Fruit fly (Drosophila melanogaster) whole organism, embryonic: ENCODE measurements around the gene Cdc14.

Experiments used
- Ada2b ChIP-seq: fragments of 200-800 bp; sonication (Bioruptor generic); IDR thresholded peaks from 2 replicates; pipeline ENCODE4 v1.3.6; 2022; ENCODE audit warnings: missing biosample characterization, missing genetic modification characterization
- C15 ChIP-seq: fragments of 200-800 bp; sonication (Bioruptor generic); IDR thresholded peaks from 3 replicates; pipeline ENCODE4 v1.3.6; 2022; ENCODE audit warnings: missing biosample characterization, missing genetic modification characterization
- CG11247 ChIP-seq: fragments of 200-800 bp; sonication (Bioruptor generic); IDR thresholded peaks from 2 replicates; pipeline ENCODE4 v1.3.6; 2022; ENCODE audit warnings: missing biosample characterization, missing genetic modification characterization
- CG11696 ChIP-seq: fragments of 200-800 bp; sonication (Bioruptor generic); IDR thresholded peaks from 2 replicates; pipeline ENCODE4 v1.3.6; 2022; ENCODE audit warnings: missing biosample characterization, missing genetic modification characterization
- CG12155 ChIP-seq: fragments of 200-800 bp; sonication (Bioruptor generic); optimal IDR thresholded peaks from 3 replicates; lab custom pipeline; 2016; ENCODE audit warnings: missing biosample characterization, missing genetic modification characterization
- CG12299 ChIP-seq: fragments of 200-800 bp; sonication (Bioruptor generic); optimal IDR thresholded peaks from 2 replicates; lab custom pipeline; 2018; ENCODE audit warnings: missing biosample characterization, mild to moderate bottlenecking, missing genetic modification characterization
- CG13424 ChIP-seq: fragments of 200-800 bp; sonication (Bioruptor generic); optimal IDR thresholded peaks from 2 replicates; lab custom pipeline; 2019; ENCODE audit warnings: missing biosample characterization, mild to moderate bottlenecking, missing genetic modification characterization, moderate library complexity
- CG14014 ChIP-seq: fragments of 200-800 bp; sonication (Bioruptor generic); IDR thresholded peaks from 2 replicates; pipeline ENCODE4 v1.3.6; 2022; ENCODE audit warnings: missing biosample characterization, missing genetic modification characterization
- CG14441 ChIP-seq: fragments of 200-800 bp; sonication (Bioruptor generic); IDR thresholded peaks from 2 replicates; pipeline ENCODE4 v1.3.6; 2022; ENCODE audit warnings: missing biosample characterization, missing genetic modification characterization
- CG15479 ChIP-seq: fragments of 200-800 bp; sonication (Bioruptor generic); optimal IDR thresholded peaks from 3 replicates; lab custom pipeline; 2019; ENCODE audit warnings: missing biosample characterization, mild to moderate bottlenecking, missing genetic modification characterization, moderate library complexity
- CG15514 ChIP-seq: fragments of 200-800 bp; sonication (Bioruptor generic); optimal IDR thresholded peaks from 3 replicates; lab custom pipeline; 2017; ENCODE audit warnings: missing biosample characterization, missing genetic modification characterization, mild to moderate bottlenecking, moderate library complexity, missing genetic modification reagents
- CG17361 ChIP-seq: fragments of 200-800 bp; sonication (Bioruptor generic); IDR thresholded peaks from 3 replicates; pipeline ENCODE4 v1.3.6; 2022; ENCODE audit warnings: missing biosample characterization, missing genetic modification characterization
- CG17568 ChIP-seq: fragments of 200-800 bp; sonication (Bioruptor generic); optimal IDR thresholded peaks from 2 replicates; lab custom pipeline; 2018; ENCODE audit warnings: missing biosample characterization, mild to moderate bottlenecking, missing genetic modification characterization, moderate library complexity
- CG18011 ChIP-seq: fragments of 200-800 bp; sonication (Bioruptor generic); optimal IDR thresholded peaks from 2 replicates; lab custom pipeline; 2017; ENCODE audit warnings: missing biosample characterization, missing genetic modification characterization, mild to moderate bottlenecking, moderate library complexity, missing genotype
- CG2202 ChIP-seq: fragments of 200-800 bp; sonication (Bioruptor generic); optimal IDR thresholded peaks from 2 replicates; lab custom pipeline; 2018; ENCODE audit warnings: missing biosample characterization, mild to moderate bottlenecking, missing genetic modification characterization
- CG30020 ChIP-seq: fragments of 200-800 bp; optimal IDR thresholded peaks from 2 replicates; lab custom pipeline; 2019; ENCODE audit warnings: missing biosample characterization, mild to moderate bottlenecking, missing genetic modification characterization, moderate library complexity
- CG3407 ChIP-seq: fragments of 200-800 bp; sonication (Bioruptor generic); optimal IDR thresholded peaks from 2 replicates; lab custom pipeline; 2018; ENCODE audit warnings: missing biosample characterization, mild to moderate bottlenecking, missing genetic modification characterization
- CG42726 ChIP-seq: fragments of 200-800 bp; sonication (Bioruptor generic); IDR thresholded peaks from 2 replicates; pipeline ENCODE4 v1.3.6; 2022; ENCODE audit warnings: missing biosample characterization, missing genetic modification characterization; ENCODE audit not compliant: partially characterized antibody
- CG4404 ChIP-seq: fragments of 200-800 bp; sonication (Bioruptor generic); IDR thresholded peaks from 2 replicates; pipeline ENCODE4 v1.3.6; 2022; ENCODE audit warnings: missing biosample characterization, missing genetic modification characterization
- CG6272 ChIP-seq: fragments of 200-800 bp; sonication (Bioruptor generic); IDR thresholded peaks from 2 replicates; pipeline ENCODE4 v1.3.6; 2022; ENCODE audit warnings: missing biosample characterization, missing genetic modification characterization
- Chrac-16 ChIP-seq: fragments of 200-800 bp; sonication (Bioruptor generic); optimal IDR thresholded peaks from 3 replicates; lab custom pipeline; 2016; ENCODE audit warnings: missing biosample characterization, missing genetic modification characterization
- CoRest ChIP-seq: fragments of 200-800 bp; sonication (Bioruptor generic); optimal IDR thresholded peaks from 3 replicates; lab custom pipeline; 2018; ENCODE audit warnings: missing biosample characterization, mild to moderate bottlenecking, missing genetic modification characterization, moderate library complexity
- CrebB ChIP-seq: fragments of 200-800 bp; sonication (Bioruptor generic); optimal IDR thresholded peaks from 3 replicates; lab custom pipeline; 2018; ENCODE audit warnings: missing biosample characterization, mild to moderate bottlenecking, missing genetic modification characterization
- D ChIP-seq, 2 experiments: fragments of 200-800 bp in 1 of 2; fragments of >200 bp in 1 of 2; sonication (Bioruptor generic) in 1 of 2; optimal IDR thresholded peaks; 2 replicates in 1 of 2; 3 replicates in 1 of 2; lab custom pipeline; 2017; ENCODE audit warnings: mild to moderate bottlenecking in 1 of 2, missing biosample characterization in 1 of 2, missing genetic modification characterization in 1 of 2, missing genetic modification reagents in 1 of 2
- Doc2 ChIP-seq: fragments of 200-800 bp; sonication (Bioruptor generic); IDR thresholded peaks from 2 replicates; pipeline ENCODE4 v1.3.6; 2022; ENCODE audit warnings: missing biosample characterization, missing genetic modification characterization
- Ets97D ChIP-seq: fragments of 200-800 bp; sonication (Bioruptor generic); optimal IDR thresholded peaks from 3 replicates; lab custom pipeline; 2016; ENCODE audit warnings: missing biosample characterization, missing genetic modification characterization
- Meics ChIP-seq: fragments of 200-800 bp; sonication (Bioruptor generic); optimal IDR thresholded peaks from 2 replicates; lab custom pipeline; 2017; ENCODE audit warnings: missing biosample characterization, mild to moderate bottlenecking, missing genetic modification characterization
- Myb ChIP-seq: fragments of 200-800 bp; sonication (Bioruptor generic); optimal IDR thresholded peaks from 2 replicates; lab custom pipeline; 2016; ENCODE audit warnings: missing biosample characterization, missing genetic modification characterization
- NC2β ChIP-seq: fragments of 200-800 bp; sonication (Bioruptor generic); optimal IDR thresholded peaks from 2 replicates; lab custom pipeline; 2016; ENCODE audit warnings: missing biosample characterization, missing genetic modification characterization
- Nf-YB ChIP-seq: fragments of 200-800 bp; sonication (Bioruptor generic); optimal IDR thresholded peaks from 3 replicates; lab custom pipeline; 2019; ENCODE audit warnings: missing biosample characterization, mild to moderate bottlenecking, missing genetic modification characterization, moderate library complexity
- Ptx1 ChIP-seq: fragments of 200-800 bp; sonication (Bioruptor generic); IDR thresholded peaks from 2 replicates; pipeline ENCODE4 v1.3.6; 2022; ENCODE audit warnings: missing biosample characterization, missing genetic modification characterization
- Rfx ChIP-seq: fragments of 200-800 bp; sonication (Bioruptor generic); IDR thresholded peaks from 2 replicates; pipeline ENCODE4 v1.3.6; 2022; ENCODE audit warnings: missing biosample characterization, missing genetic modification characterization
- Rx ChIP-seq: fragments of 200-800 bp; sonication (Bioruptor generic); IDR thresholded peaks from 2 replicates; pipeline ENCODE4 v1.3.6; 2022; ENCODE audit warnings: missing biosample characterization, missing genetic modification characterization
- Ssrp ChIP-seq: fragments of 200-800 bp; sonication (Bioruptor generic); optimal IDR thresholded peaks from 2 replicates; lab custom pipeline; 2018; ENCODE audit warnings: missing biosample characterization, mild to moderate bottlenecking, missing genetic modification characterization, moderate library complexity
- YL-1 ChIP-seq: fragments of 200-800 bp; sonication (Bioruptor generic); optimal IDR thresholded peaks from 3 replicates; lab custom pipeline; 2017; ENCODE audit warnings: missing biosample characterization, mild to moderate bottlenecking, missing genetic modification characterization
- bigmax ChIP-seq: fragments of 200-800 bp; sonication (Bioruptor generic); optimal IDR thresholded peaks from 2 replicates; lab custom pipeline; 2018; ENCODE audit warnings: missing biosample characterization, mild to moderate bottlenecking, missing genetic modification characterization
- cad ChIP-seq: fragments of >200 bp; optimal IDR thresholded peaks from 2 replicates; lab custom pipeline; 2017; ENCODE audit warnings: missing biosample characterization, missing genetic modification characterization
- dimm ChIP-seq: fragments of 200-800 bp; sonication (Bioruptor generic); IDR thresholded peaks from 2 replicates; pipeline ENCODE4 v1.3.6; 2022; ENCODE audit warnings: missing biosample characterization, missing genetic modification characterization
- jigr1 ChIP-seq: fragments of 200-800 bp; sonication (Bioruptor generic); IDR thresholded peaks from 3 replicates; pipeline ENCODE4 v1.3.6; 2022; ENCODE audit warnings: missing biosample characterization, missing genetic modification characterization
- luna ChIP-seq: fragments of 200-800 bp; sonication (Bioruptor generic); optimal IDR thresholded peaks from 2 replicates; lab custom pipeline; 2016; ENCODE audit warnings: missing biosample characterization, missing genetic modification characterization
- maf-S ChIP-seq: fragments of 200-800 bp; sonication (Bioruptor generic); optimal IDR thresholded peaks from 2 replicates; lab custom pipeline; 2016; ENCODE audit warnings: missing biosample characterization, missing genetic modification characterization
- mam ChIP-seq: fragments of 200-800 bp; sonication (Bioruptor generic); optimal IDR thresholded peaks from 3 replicates; lab custom pipeline; 2016; ENCODE audit warnings: missing biosample characterization, missing genetic modification characterization
- oc ChIP-seq: fragments of 200-800 bp; sonication (Bioruptor generic); optimal IDR thresholded peaks from 2 replicates; lab custom pipeline; 2018; ENCODE audit warnings: missing biosample characterization, mild to moderate bottlenecking, missing genetic modification characterization, moderate library complexity
- prd ChIP-seq, 3 experiments: fragments of >200 bp in 2 of 3; fragments of 200-800 bp in 1 of 3; sonication (Bioruptor generic) in 1 of 3; optimal IDR thresholded peaks in 2 of 3; IDR thresholded peaks in 1 of 3; 2 replicates in 2 of 3; 3 replicates in 1 of 3; pipeline versions ENCODE4 v1.3.6 to Lab custom; 2017 to 2022; ENCODE audit warnings: missing biosample characterization in 1 of 3, missing genetic modification characterization in 1 of 3
- slbo ChIP-seq: fragments of 200-800 bp; sonication (Bioruptor generic); IDR thresholded peaks from 2 replicates; pipeline ENCODE4 v1.3.6; 2022; ENCODE audit warnings: missing biosample characterization, missing genetic modification characterization
- sqz ChIP-seq: fragments of 200-800 bp; sonication (Bioruptor generic); optimal IDR thresholded peaks from 3 replicates; lab custom pipeline; 2018; ENCODE audit warnings: missing biosample characterization, mild to moderate bottlenecking, missing genetic modification characterization
- stc ChIP-seq: fragments of 200-800 bp; sonication (Bioruptor generic); IDR thresholded peaks from 2 replicates; pipeline ENCODE4 v1.3.6; 2022; ENCODE audit warnings: missing biosample characterization, missing genetic modification characterization
- trem ChIP-seq: fragments of 200-800 bp; optimal IDR thresholded peaks from 3 replicates; lab custom pipeline; 2019; ENCODE audit warnings: missing biosample characterization, mild to moderate bottlenecking, missing genetic modification characterization, moderate library complexity
- tx ChIP-seq: fragments of 200-800 bp; sonication (Bioruptor generic); optimal IDR thresholded peaks from 2 replicates; lab custom pipeline; 2016; ENCODE audit warnings: missing biosample characterization, missing genetic modification characterization
- unc-4 ChIP-seq: fragments of 200-800 bp; sonication (Bioruptor generic); IDR thresholded peaks from 2 replicates; pipeline ENCODE4 v1.3.6; 2022; ENCODE audit warnings: missing biosample characterization, missing genetic modification characterization; ENCODE audit not compliant: partially characterized antibody
- zen ChIP-seq: fragments of 200-800 bp; sonication (Bioruptor generic); optimal IDR thresholded peaks from 3 replicates; lab custom pipeline; 2018; ENCODE audit warnings: missing biosample characterization, mild to moderate bottlenecking, missing genetic modification characterization, moderate library complexity

Gene Cdc14

dm6 chr2L:7756835-7757234, 53.7 kb downstream of the Cdc14 start (continued):
- no peak for TF ChIP-seq CG4404 (GFP tag; lab: Robert Waterston, UW)
- TF ChIP-seq CG12299 (tag; lab: Kevin White, UChicago), result no peak
- TF ChIP-seq CG3407 (GFP tag; lab: Kevin White, UChicago), result no peak
- no peak for TF ChIP-seq D (optimal IDR thresholded peaks at IDR 0.05; lab: Kevin White, UChicago)
- no peak for TF ChIP-seq D (GFP tag; optimal IDR thresholded peaks at IDR 0.05; lab: Kevin White, UChicago)
- TF ChIP-seq Chrac-16 (GFP tag; lab: Kevin White, UChicago), result no peak
- no peak for TF ChIP-seq unc-4
- TF ChIP-seq Doc2 (GFP tag; lab: Robert Waterston, UW), result no peak
- TF ChIP-seq dimm (GFP tag; lab: Robert Waterston, UW), result no peak
- TF ChIP-seq Myb, result no peak
- no peak for TF ChIP-seq CG42726 (GFP tag; lab: Robert Waterston, UW)
- TF ChIP-seq stc (GFP tag; lab: Robert Waterston, UW), result 0 out of 2 replicates have a peak, but pooled peaks have one; percentile 11
- TF ChIP-seq Ada2b, result peak; percentile 40; the same call in 1 of the 2 replicates
- TF ChIP-seq CG30020 (tag; lab: Kevin White, UChicago), result no peak
- TF ChIP-seq mam (GFP tag; lab: Kevin White, UChicago), result no peak
- TF ChIP-seq CG12155 (GFP tag; lab: Kevin White, UChicago), result no peak
- TF ChIP-seq bigmax, result no peak
- TF ChIP-seq Ssrp (tag; lab: Kevin White, UChicago), result no peak
- no peak for TF ChIP-seq Ptx1
- no peak for TF ChIP-seq tx (GFP tag; lab: Kevin White, UChicago)
- no peak for TF ChIP-seq trem (tag; lab: Kevin White, UChicago)
- TF ChIP-seq C15, result no peak
- no peak for TF ChIP-seq zen
- TF ChIP-seq CG17361 (GFP tag; lab: Robert Waterston, UW), result no peak
- no peak for TF ChIP-seq Nf-YB (GFP tag; lab: Kevin White, UChicago)
- no peak for TF ChIP-seq CG17568
- peak; percentile 37; the same call in 1 of the 2 replicates for TF ChIP-seq CG14014 (GFP tag; lab: Robert Waterston, UW)
- no peak for TF ChIP-seq luna
- 0 out of 2 replicates have a peak, but pooled peaks have one; percentile 18 for TF ChIP-seq CG11696 (GFP tag; lab: Robert Waterston, UW)
- TF ChIP-seq prd (optimal IDR thresholded peaks at IDR 0.05; lab: Kevin White, UChicago), result no peak
- no peak for TF ChIP-seq prd (GFP tag; IDR thresholded peaks at IDR 0.05; lab: Robert Waterston, UW)
- TF ChIP-seq cad (GFP tag; lab: Kevin White, UChicago), result no peak
- no peak for TF ChIP-seq maf-S (GFP tag; lab: Kevin White, UChicago)
- TF ChIP-seq Meics (GFP tag; lab: Kevin White, UChicago), result peak; percentile 6
- TF ChIP-seq CG18011 (GFP tag; lab: Kevin White, UChicago), result no peak
- 0 out of 2 replicates have a peak, but pooled peaks have one; percentile 14 for TF ChIP-seq Rfx (GFP tag; lab: Robert Waterston, UW)
- TF ChIP-seq CoRest, result no peak
- TF ChIP-seq CrebB (tag; lab: Kevin White, UChicago), result no peak
- no peak for TF ChIP-seq YL-1 (GFP tag; lab: Kevin White, UChicago)
- no peak for TF ChIP-seq oc (tag; lab: Kevin White, UChicago)
- no peak for TF ChIP-seq CG15514 (GFP tag; lab: Kevin White, UChicago)
- no peak for TF ChIP-seq jigr1 (GFP tag; lab: Robert Waterston, UW)
- no peak for TF ChIP-seq NC2β (GFP tag; lab: Kevin White, UChicago)
- TF ChIP-seq slbo, result peak; percentile 56; the same call in 1 of the 2 replicates
- TF ChIP-seq CG15479 (GFP tag; lab: Kevin White, UChicago), result no peak
- no peak for TF ChIP-seq CG13424
- TF ChIP-seq CG11247 (GFP tag; lab: Robert Waterston, UW), result 0 out of 2 replicates have a peak, but pooled peaks have one; percentile 17
- TF ChIP-seq sqz (GFP tag; lab: Kevin White, UChicago), result no peak
- no peak for TF ChIP-seq CG6272
- no peak for TF ChIP-seq CG2202 (tag; lab: Kevin White, UChicago)
- no peak for TF ChIP-seq CG14441
- TF ChIP-seq Rx (GFP tag; lab: Robert Waterston, UW), result no peak
- TF ChIP-seq Ets97D (GFP tag; lab: Kevin White, UChicago), result no peak
